Worm (Caenorhabditis elegans): Measurements from ENCODE around the gene clec-86.

DNA sequence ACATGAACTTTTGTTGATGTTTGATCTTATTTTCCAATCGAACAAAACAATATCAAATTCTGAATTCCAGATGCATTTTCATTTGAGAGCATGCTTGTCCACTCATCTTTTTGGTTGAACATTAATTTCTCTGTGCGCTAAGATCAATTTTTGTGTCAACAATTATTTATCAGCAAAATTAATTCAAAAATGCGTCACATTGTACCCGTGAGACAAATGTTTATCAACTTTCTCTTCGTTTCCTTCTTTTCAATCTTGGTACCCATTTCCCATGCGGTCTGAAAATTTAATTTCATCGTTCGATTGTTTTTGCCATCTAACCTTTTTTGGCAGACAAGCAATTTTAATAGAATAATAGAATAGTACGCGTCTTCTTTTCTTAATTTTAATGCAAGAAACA is 15.6 kb upstream of the clec-86 start:
- no peak for TF ChIP-seq nhr-11 (tag; optimal IDR thresholded peaks at IDR 0.05)
- TF ChIP-seq nfya-1 (tag; optimal IDR thresholded peaks at IDR 0.05; ENCODE audit: insufficient read depth), result no peak
- TF ChIP-seq lin-15B (tag; optimal IDR thresholded peaks at IDR 0.05), result no peak
- no peak for TF ChIP-seq ztf-4 (tag; optimal IDR thresholded peaks at IDR 0.05)
- TF ChIP-seq ceh-28 (tag; optimal IDR thresholded peaks at IDR 0.05), result no peak
- no peak for TF ChIP-seq jun-1 (tag; optimal IDR thresholded peaks at IDR 0.05)
- no peak for TF ChIP-seq mdl-1 (tag; optimal IDR thresholded peaks at IDR 0.05)
- no peak for TF ChIP-seq snpc-4 (tag; optimal IDR thresholded peaks at IDR 0.05)
- no peak for TF ChIP-seq ceh-9 (tag; optimal IDR thresholded peaks at IDR 0.05)
